Fruit fly (Drosophila melanogaster) whole organism, prepupa: Measurements from ENCODE around the gene wdb.

ENCODE experiments used
- CG10669 ChIP-seq: fragments of 200-800 bp; sonication (Bioruptor generic); optimal IDR thresholded peaks from 3 replicates; lab custom pipeline; 2018; ENCODE audit warnings: missing biosample characterization, mild to moderate bottlenecking, missing genetic modification characterization, moderate library complexity
- CG11294 ChIP-seq: fragments of 200-800 bp; sonication (Bioruptor generic); IDR thresholded peaks from 2 replicates; pipeline ENCODE4 v1.3.6; 2022; ENCODE audit warnings: missing biosample characterization, missing genetic modification characterization
- CG11762 ChIP-seq: fragments of 200-800 bp; sonication (Bioruptor generic); optimal IDR thresholded peaks from 3 replicates; lab custom pipeline; 2016; ENCODE audit warnings: missing biosample characterization, missing genetic modification characterization; ENCODE audit not compliant: insufficient read depth
- CG11902 ChIP-seq: fragments of 200-800 bp; sonication (Bioruptor generic); optimal IDR thresholded peaks from 3 replicates; lab custom pipeline; 2016; ENCODE audit warnings: missing biosample characterization, missing genetic modification characterization
- CG1621 ChIP-seq: fragments of 200-800 bp; sonication (Bioruptor generic); optimal IDR thresholded peaks from 3 replicates; lab custom pipeline; 2018; ENCODE audit warnings: missing biosample characterization, mild to moderate bottlenecking, missing genetic modification characterization
- CG16779 ChIP-seq: fragments of 200-800 bp; sonication (Bioruptor generic); optimal IDR thresholded peaks from 3 replicates; lab custom pipeline; 2017; ENCODE audit warnings: missing biosample characterization, mild to moderate bottlenecking, missing genetic modification characterization
- CG3032 ChIP-seq: fragments of 200-800 bp; optimal IDR thresholded peaks from 2 replicates; lab custom pipeline; 2019; ENCODE audit warnings: missing biosample characterization, mild to moderate bottlenecking, missing genetic modification characterization, moderate library complexity
- CG31627 ChIP-seq: fragments of 200-800 bp; sonication (Bioruptor generic); optimal IDR thresholded peaks from 3 replicates; lab custom pipeline; 2016; ENCODE audit warnings: missing biosample characterization, missing genetic modification characterization
- CG34406 ChIP-seq: fragments of 200-800 bp; sonication (Bioruptor generic); optimal IDR thresholded peaks from 3 replicates; lab custom pipeline; 2016; ENCODE audit warnings: missing biosample characterization, missing genetic modification characterization
- CG3919 ChIP-seq: fragments of 200-800 bp; sonication (Bioruptor generic); optimal IDR thresholded peaks from 3 replicates; lab custom pipeline; 2016; ENCODE audit warnings: missing biosample characterization, missing genetic modification characterization
- CG6276 ChIP-seq: fragments of 200-800 bp; sonication (Bioruptor generic); optimal IDR thresholded peaks from 2 replicates; lab custom pipeline; 2017; ENCODE audit warnings: missing biosample characterization, mild to moderate bottlenecking, missing genetic modification characterization
- CG6792 ChIP-seq: fragments of 200-800 bp; sonication (Bioruptor generic); optimal IDR thresholded peaks from 3 replicates; lab custom pipeline; 2016; ENCODE audit warnings: missing biosample characterization, missing genetic modification characterization
- CG6808 ChIP-seq: fragments of 200-800 bp; sonication (Bioruptor generic); optimal IDR thresholded peaks from 3 replicates; lab custom pipeline; 2017; ENCODE audit warnings: missing biosample characterization, missing genetic modification characterization, mild to moderate bottlenecking, moderate library complexity, missing genetic modification reagents
- CG6854 ChIP-seq: fragments of 200-800 bp; sonication (Bioruptor generic); optimal IDR thresholded peaks from 2 replicates; lab custom pipeline; 2017; ENCODE audit warnings: missing biosample characterization, mild to moderate bottlenecking, missing genetic modification characterization
- CG7368 ChIP-seq: fragments of 200-800 bp; sonication (Bioruptor generic); optimal IDR thresholded peaks from 3 replicates; lab custom pipeline; 2016; ENCODE audit warnings: missing biosample characterization, missing genetic modification characterization
- CG8119 ChIP-seq: fragments of 200-800 bp; sonication (Bioruptor generic); IDR thresholded peaks from 3 replicates; pipeline ENCODE4 v1.3.6; 2022; ENCODE audit warnings: missing biosample characterization, missing genetic modification characterization
- CG8319 ChIP-seq: fragments of 200-800 bp; sonication (Bioruptor generic); optimal IDR thresholded peaks from 3 replicates; lab custom pipeline; 2016; ENCODE audit warnings: missing biosample characterization, missing genetic modification characterization
- CG8632 ChIP-seq: fragments of 200-800 bp; sonication (Bioruptor generic); optimal IDR thresholded peaks from 3 replicates; lab custom pipeline; 2016; ENCODE audit warnings: missing biosample characterization, missing genetic modification characterization
- Eip75B ChIP-seq: fragments of 200-800 bp; sonication (Bioruptor generic); optimal IDR thresholded peaks from 3 replicates; lab custom pipeline; 2016; ENCODE audit warnings: missing biosample characterization, missing genetic modification characterization
- Eip78C ChIP-seq: fragments of 200-800 bp; sonication (Bioruptor generic); peaks from one replicate; lab custom pipeline; 2016; ENCODE audit warnings: missing biosample characterization, missing genetic modification characterization
- Eip93F ChIP-seq: fragments of 200-800 bp; sonication (Bioruptor generic); optimal IDR thresholded peaks from 2 replicates; lab custom pipeline; 2016; ENCODE audit warnings: missing biosample characterization, mild to moderate bottlenecking, missing genetic modification characterization
- Ets21C ChIP-seq: fragments of 200-800 bp; sonication (Bioruptor generic); optimal IDR thresholded peaks from 3 replicates; lab custom pipeline; 2016; ENCODE audit warnings: missing biosample characterization, missing genetic modification characterization
- Ets96B ChIP-seq: fragments of 200-800 bp; optimal IDR thresholded peaks from 2 replicates; lab custom pipeline; 2019; ENCODE audit warnings: missing biosample characterization, mild to moderate bottlenecking, missing genetic modification characterization, moderate library complexity
- Gug ChIP-seq: fragments of 200-800 bp; sonication (Bioruptor generic); IDR thresholded peaks from 2 replicates; pipeline ENCODE4 v1.3.6; 2022; ENCODE audit warnings: missing biosample characterization, missing genetic modification characterization
- Hr38 ChIP-seq: sonication (Bioruptor generic); optimal IDR thresholded peaks from 2 replicates; lab custom pipeline; 2016; ENCODE audit warnings: missing biosample characterization, missing genetic modification characterization
- Hr39 ChIP-seq: fragments of 200-800 bp; sonication (Bioruptor generic); optimal IDR thresholded peaks from 2 replicates; lab custom pipeline; 2016; ENCODE audit warnings: missing biosample characterization, missing genetic modification characterization
- Hr4 ChIP-seq: fragments of 200-800 bp; sonication (Bioruptor generic); optimal IDR thresholded peaks from 3 replicates; lab custom pipeline; 2016; ENCODE audit warnings: missing biosample characterization, missing genetic modification characterization
- Met ChIP-seq: fragments of 200-800 bp; sonication (Bioruptor generic); optimal IDR thresholded peaks from 3 replicates; lab custom pipeline; 2016; ENCODE audit warnings: missing biosample characterization, missing genetic modification characterization
- Smox ChIP-seq: fragments of 200-800 bp; sonication (Bioruptor generic); optimal IDR thresholded peaks from 3 replicates; lab custom pipeline; 2016; ENCODE audit warnings: missing biosample characterization, missing genetic modification characterization
- Sox102F ChIP-seq: fragments of 200-800 bp; sonication (Bioruptor generic); optimal IDR thresholded peaks from 2 replicates; lab custom pipeline; 2016; ENCODE audit warnings: missing biosample characterization, mild to moderate bottlenecking, missing genetic modification characterization
- Sox15 ChIP-seq: fragments of 200-800 bp; sonication (Bioruptor generic); optimal IDR thresholded peaks from 3 replicates; lab custom pipeline; 2016; ENCODE audit warnings: missing biosample characterization, missing genetic modification characterization
- achi ChIP-seq: fragments of 200-800 bp; sonication (Bioruptor generic); optimal IDR thresholded peaks from 3 replicates; lab custom pipeline; 2016; ENCODE audit warnings: missing biosample characterization, missing genetic modification characterization
- acj6 ChIP-seq: fragments of 200-800 bp; sonication (Bioruptor generic); optimal IDR thresholded peaks from 3 replicates; lab custom pipeline; 2016; ENCODE audit warnings: missing biosample characterization, missing genetic modification characterization
- cyc ChIP-seq: fragments of 200-800 bp; sonication (Bioruptor generic); optimal IDR thresholded peaks from 3 replicates; lab custom pipeline; 2016; ENCODE audit warnings: missing biosample characterization, missing genetic modification characterization
- dac ChIP-seq: fragments of 200-800 bp; sonication (Bioruptor generic); optimal IDR thresholded peaks from 2 replicates; lab custom pipeline; 2017; ENCODE audit warnings: missing biosample characterization, mild to moderate bottlenecking, missing genetic modification characterization
- dsx ChIP-seq: fragments of 200-800 bp; optimal IDR thresholded peaks from 3 replicates; lab custom pipeline; 2019; ENCODE audit warnings: missing biosample characterization, mild to moderate bottlenecking, missing genetic modification characterization, moderate library complexity; ENCODE audit not compliant: poor library complexity, severe bottlenecking
- eg ChIP-seq: fragments of 200-800 bp; sonication (Bioruptor generic); IDR thresholded peaks from 3 replicates; pipeline ENCODE4 v1.3.6; 2022; ENCODE audit warnings: missing biosample characterization, missing genetic modification characterization
- fd85E ChIP-seq: fragments of 200-800 bp; sonication (Bioruptor generic); optimal IDR thresholded peaks from 3 replicates; lab custom pipeline; 2016; ENCODE audit warnings: missing biosample characterization, missing genetic modification characterization
- fkh ChIP-seq: fragments of 200-800 bp; sonication (Bioruptor generic); optimal IDR thresholded peaks from 3 replicates; lab custom pipeline; 2017; ENCODE audit warnings: missing biosample characterization, mild to moderate bottlenecking, missing genetic modification characterization, moderate library complexity
- lz ChIP-seq: fragments of 200-800 bp; sonication (Bioruptor generic); optimal IDR thresholded peaks from 3 replicates; lab custom pipeline; 2016; ENCODE audit warnings: missing biosample characterization, missing genetic modification characterization
- pdm3 ChIP-seq: fragments of 200-800 bp; sonication (Bioruptor generic); optimal IDR thresholded peaks from 3 replicates; lab custom pipeline; 2016; ENCODE audit warnings: missing biosample characterization, missing genetic modification characterization
- salr ChIP-seq, 2 experiments: fragments of 200-800 bp; sonication (Bioruptor generic); optimal IDR thresholded peaks; 3 replicates each; lab custom pipeline; 2016 to 2018; ENCODE audit warnings: missing biosample characterization in 2 of 2, missing genetic modification characterization in 2 of 2, mild to moderate bottlenecking in 1 of 2
- spab ChIP-seq: fragments of 200-800 bp; sonication (Bioruptor generic); optimal IDR thresholded peaks from 2 replicates; lab custom pipeline; 2017; ENCODE audit warnings: missing biosample characterization, mild to moderate bottlenecking, missing genetic modification characterization, missing genetic modification reagents
- ss ChIP-seq, 2 experiments: fragments of 200-800 bp; sonication (Bioruptor generic); optimal IDR thresholded peaks; 2 replicates in 1 of 2; 3 replicates in 1 of 2; lab custom pipeline; 2017 to 2018; ENCODE audit warnings: mild to moderate bottlenecking in 2 of 2, missing biosample characterization in 2 of 2, missing genetic modification characterization in 2 of 2, moderate library complexity in 1 of 2
- svp ChIP-seq: fragments of 200-800 bp; sonication (Bioruptor generic); peaks from one replicate; lab custom pipeline; 2016; ENCODE audit warnings: missing biosample characterization, missing genetic modification characterization
- topi ChIP-seq: fragments of 200-800 bp; sonication (Bioruptor generic); optimal IDR thresholded peaks from 3 replicates; lab custom pipeline; 2016; ENCODE audit warnings: missing biosample characterization, missing genetic modification characterization
- vri ChIP-seq: fragments of 200-800 bp; sonication (Bioruptor generic); optimal IDR thresholded peaks from 3 replicates; lab custom pipeline; 2016; ENCODE audit warnings: missing biosample characterization, mild to moderate bottlenecking, missing genetic modification characterization

The wdb gene

dm6 chr3R:27554964-27555363 is 27.1 kb downstream of the wdb start (continued):
- TF ChIP-seq dsx (GFP tag; lab: Kevin White, UChicago) = no peak
- peak; percentile 92 for TF ChIP-seq CG8119 (GFP tag; lab: Robert Waterston, UW)
- TF ChIP-seq eg (GFP tag; lab: Robert Waterston, UW) = peak; percentile 93
- no peak for TF ChIP-seq ss (GFP tag; optimal IDR thresholded peaks at IDR 0.05; lab: Kevin White, UChicago)
- no peak for TF ChIP-seq Eip93F (GFP tag; lab: Kevin White, UChicago)
- peak; percentile 39 for TF ChIP-seq CG6792 (GFP tag; lab: Kevin White, UChicago)
- peak; percentile 77 for TF ChIP-seq CG3919 (GFP tag; lab: Kevin White, UChicago)
- TF ChIP-seq cyc (GFP tag; lab: Kevin White, UChicago) = no peak
- peak; percentile 32 for TF ChIP-seq CG16779 (tag; lab: Kevin White, UChicago)
- peak; percentile 14 for TF ChIP-seq spab (GFP tag; lab: Kevin White, UChicago)
- TF ChIP-seq Met (GFP tag; lab: Kevin White, UChicago) = peak; percentile 46
- peak; percentile 74 for TF ChIP-seq pdm3
- TF ChIP-seq Sox102F (GFP tag; lab: Kevin White, UChicago) = no peak
- peak; percentile 33 for TF ChIP-seq CG3032 (tag; lab: Kevin White, UChicago)
- TF ChIP-seq Smox (GFP tag; lab: Kevin White, UChicago) = no peak
- TF ChIP-seq topi (GFP tag; lab: Kevin White, UChicago) = no peak
- no peak for TF ChIP-seq Ets21C
- TF ChIP-seq svp = no peak
- TF ChIP-seq CG1621 (tag; lab: Kevin White, UChicago) = peak; percentile 13
- peak; percentile 36 for TF ChIP-seq CG8319 (GFP tag; lab: Kevin White, UChicago)
- peak; percentile 26 for TF ChIP-seq CG10669 (GFP tag; lab: Kevin White, UChicago)
- TF ChIP-seq CG6808 = no peak
- peak; percentile 45 for TF ChIP-seq Ets96B (tag; lab: Kevin White, UChicago)
- peak; percentile 77 for TF ChIP-seq achi
- no peak for TF ChIP-seq Hr38 (GFP tag; lab: Kevin White, UChicago)
- TF ChIP-seq vri = no peak
- TF ChIP-seq, all 60 proteins: peak for 42

dm6 chr3R:27553921-27554320 is 28.1 kb downstream of the wdb start:
- TF ChIP-seq salr (GFP tag; optimal IDR thresholded peaks at IDR 0.05; lab: Kevin White, UChicago) (peak; percentile 29 to 64), CG11294 (GFP tag; lab: Robert Waterston, UW) (peak; percentile 69; the same call in 1 of the 2 replicates), CG6854 (GFP tag; lab: Kevin White, UChicago) (peak; percentile 52), Sox15 (peak; percentile 84), Hr4 (peak; percentile 89), Ets21C (peak; percentile 78), dac (GFP tag; lab: Kevin White, UChicago) (peak; percentile 54), Met (GFP tag; lab: Kevin White, UChicago) (peak; percentile 90), CG16779 (tag; lab: Kevin White, UChicago) (peak; percentile 28), CG6808 (peak; percentile 57), cyc (GFP tag; lab: Kevin White, UChicago) (peak; percentile 87), Ets96B (tag; lab: Kevin White, UChicago) (peak; percentile 75), topi (GFP tag; lab: Kevin White, UChicago) (peak; percentile 89), CG10669 (GFP tag; lab: Kevin White, UChicago) (peak; percentile 80), CG11902 (GFP tag; lab: Kevin White, UChicago) (peak; percentile 87), CG31627 (peak; percentile 86), Hr39 (peak; percentile 84), Eip75B (GFP tag; lab: Kevin White, UChicago) (peak; percentile 87), Gug (GFP tag; lab: Robert Waterston, UW) (peak; percentile 81), Eip78C (GFP tag; lab: Kevin White, UChicago) (peak; percentile 97), spab (GFP tag; lab: Kevin White, UChicago) (peak; percentile 52), lz (GFP tag; lab: Kevin White, UChicago) (peak; percentile 86), acj6 (peak; percentile 91), CG7368 (peak; percentile 84), fkh (no peak), CG8632 (GFP tag; lab: Kevin White, UChicago) (peak; percentile 84), pdm3 (peak; percentile 89), CG6276 (GFP tag; lab: Kevin White, UChicago) (no peak), CG8119 (GFP tag; lab: Robert Waterston, UW) (peak; percentile 90), svp (peak; percentile 94), fd85E (GFP tag; lab: Kevin White, UChicago) (peak; percentile 67), CG34406 (peak; percentile 89), vri (peak; percentile 38), Hr38 (GFP tag; lab: Kevin White, UChicago) (no peak), CG11762 (peak; percentile 86), Sox102F (GFP tag; lab: Kevin White, UChicago) (peak; percentile 85), CG3032 (tag; lab: Kevin White, UChicago) (peak; percentile 65)
